Fruit fly (Drosophila melanogaster) whole organism, embryonic: ENCODE results near the gene CtsF.
A peak's percentile ranks its signal among the peaks of the same experiment; 100 is the strongest.

ENCODE experiments used
- CG10267 ChIP-seq: fragments of 200-800 bp; sonication (Bioruptor generic); optimal IDR thresholded peaks from 2 replicates; lab custom pipeline; 2018; ENCODE audit warnings: missing biosample characterization, mild to moderate bottlenecking, missing genetic modification characterization, moderate library complexity
- CG10366 ChIP-seq: fragments of 200-800 bp; sonication (Bioruptor generic); IDR thresholded peaks from 2 replicates; pipeline ENCODE4 v1.3.6; 2022; ENCODE audit warnings: missing biosample characterization, missing genetic modification characterization
- CG10654 ChIP-seq: fragments of 200-800 bp; sonication (Bioruptor generic); optimal IDR thresholded peaks from 2 replicates; lab custom pipeline; 2016; ENCODE audit warnings: missing biosample characterization, missing genetic modification characterization
- CG11723 ChIP-seq: fragments of 200-800 bp; sonication (Bioruptor generic); optimal IDR thresholded peaks from 2 replicates; lab custom pipeline; 2017; ENCODE audit warnings: missing biosample characterization, mild to moderate bottlenecking, missing genetic modification characterization
- CG13424 ChIP-seq: fragments of 200-800 bp; sonication (Bioruptor generic); optimal IDR thresholded peaks from 2 replicates; lab custom pipeline; 2019; ENCODE audit warnings: missing biosample characterization, mild to moderate bottlenecking, missing genetic modification characterization, moderate library complexity
- CG13624 ChIP-seq: fragments of 200-800 bp; sonication (Bioruptor generic); optimal IDR thresholded peaks from 2 replicates; lab custom pipeline; 2016; ENCODE audit warnings: missing biosample characterization, missing genetic modification characterization
- CG16815 ChIP-seq: fragments of 200-800 bp; sonication (Bioruptor generic); optimal IDR thresholded peaks from 3 replicates; lab custom pipeline; 2017; ENCODE audit warnings: missing biosample characterization, mild to moderate bottlenecking, missing genetic modification characterization
- CG18476 ChIP-seq: fragments of 200-800 bp; sonication (Bioruptor generic); optimal IDR thresholded peaks from 2 replicates; lab custom pipeline; 2016; ENCODE audit warnings: missing biosample characterization, mild to moderate bottlenecking, missing genetic modification characterization
- CG2678 ChIP-seq: fragments of 200-800 bp; sonication (Bioruptor generic); optimal IDR thresholded peaks from 3 replicates; lab custom pipeline; 2019; ENCODE audit warnings: missing biosample characterization, mild to moderate bottlenecking, missing genetic modification characterization, moderate library complexity
- CG2889 ChIP-seq: fragments of 200-800 bp; sonication (Bioruptor generic); IDR thresholded peaks from 3 replicates; pipeline ENCODE4 v1.3.6; 2022; ENCODE audit warnings: missing biosample characterization, missing genetic modification characterization
- CG32532 ChIP-seq: fragments of 200-800 bp; sonication (Bioruptor generic); IDR thresholded peaks from 2 replicates; pipeline ENCODE4 v1.3.6; 2022; ENCODE audit warnings: missing biosample characterization, missing genetic modification characterization
- CG32767 ChIP-seq: fragments of 200-800 bp; sonication (Bioruptor generic); IDR thresholded peaks from 2 replicates; pipeline ENCODE4 v1.3.6; 2022; ENCODE audit warnings: missing biosample characterization, missing genetic modification characterization
- CG3726 ChIP-seq: fragments of 200-800 bp; sonication (Bioruptor generic); IDR thresholded peaks from 3 replicates; pipeline ENCODE4, ENCODE4 v1.3.6; 2022; ENCODE audit warnings: missing biosample characterization, missing genetic modification characterization
- CG5180 ChIP-seq: fragments of 200-800 bp; sonication (Bioruptor generic); optimal IDR thresholded peaks from 3 replicates; lab custom pipeline; 2017; ENCODE audit warnings: missing biosample characterization, missing genetic modification characterization, mild to moderate bottlenecking, moderate library complexity, missing genetic modification reagents
- Chrac-16 ChIP-seq: fragments of 200-800 bp; sonication (Bioruptor generic); optimal IDR thresholded peaks from 3 replicates; lab custom pipeline; 2016; ENCODE audit warnings: missing biosample characterization, missing genetic modification characterization
- CoRest ChIP-seq: fragments of 200-800 bp; sonication (Bioruptor generic); optimal IDR thresholded peaks from 3 replicates; lab custom pipeline; 2018; ENCODE audit warnings: missing biosample characterization, mild to moderate bottlenecking, missing genetic modification characterization, moderate library complexity
- D ChIP-seq, 2 experiments: fragments of 200-800 bp in 1 of 2; fragments of >200 bp in 1 of 2; sonication (Bioruptor generic) in 1 of 2; optimal IDR thresholded peaks; 2 replicates in 1 of 2; 3 replicates in 1 of 2; lab custom pipeline; 2017; ENCODE audit warnings: mild to moderate bottlenecking in 1 of 2, missing biosample characterization in 1 of 2, missing genetic modification characterization in 1 of 2, missing genetic modification reagents in 1 of 2
- D19A ChIP-seq: fragments of 200-800 bp; optimal IDR thresholded peaks from 3 replicates; lab custom pipeline; 2019; ENCODE audit warnings: missing biosample characterization, mild to moderate bottlenecking, missing genetic modification characterization, moderate library complexity
- Fer1 ChIP-seq: fragments of 200-800 bp; sonication (Bioruptor generic); optimal IDR thresholded peaks from 2 replicates; lab custom pipeline; 2017; ENCODE audit warnings: missing biosample characterization, mild to moderate bottlenecking, missing genetic modification characterization
- Gsc ChIP-seq: fragments of 200-800 bp; sonication (Bioruptor generic); IDR thresholded peaks from 2 replicates; pipeline ENCODE4 v1.3.6; 2022; ENCODE audit warnings: missing biosample characterization, missing genetic modification characterization
- H2.0 ChIP-seq: fragments of 200-800 bp; sonication (Bioruptor generic); IDR thresholded peaks from 2 replicates; pipeline ENCODE4 v1.3.6; 2022; ENCODE audit warnings: missing biosample characterization, missing genetic modification characterization
- Hmr ChIP-seq: fragments of 200-800 bp; sonication (Bioruptor generic); optimal IDR thresholded peaks from 3 replicates; lab custom pipeline; 2017; ENCODE audit warnings: mild to moderate bottlenecking, missing biosample characterization, missing genetic modification reagents, missing genetic modification characterization
- Hsf ChIP-seq: fragments of 200-800 bp; sonication (Bioruptor generic); optimal IDR thresholded peaks from 3 replicates; lab custom pipeline; 2016; ENCODE audit warnings: missing biosample characterization, missing genetic modification characterization
- Mad ChIP-seq: fragments of 200-800 bp; sonication (Bioruptor generic); optimal IDR thresholded peaks from 2 replicates; lab custom pipeline; 2016; ENCODE audit warnings: missing biosample characterization, missing genetic modification characterization
- Mrtf ChIP-seq: fragments of 200-800 bp; sonication (Bioruptor generic); IDR thresholded peaks from 3 replicates; pipeline ENCODE4 v1.3.6; 2022; ENCODE audit warnings: missing biosample characterization, missing genetic modification characterization
- Myb ChIP-seq: fragments of 200-800 bp; sonication (Bioruptor generic); optimal IDR thresholded peaks from 2 replicates; lab custom pipeline; 2016; ENCODE audit warnings: missing biosample characterization, missing genetic modification characterization
- NC2β ChIP-seq: fragments of 200-800 bp; sonication (Bioruptor generic); optimal IDR thresholded peaks from 2 replicates; lab custom pipeline; 2016; ENCODE audit warnings: missing biosample characterization, missing genetic modification characterization
- Oaz ChIP-seq: fragments of 200-800 bp; sonication (Bioruptor generic); IDR thresholded peaks from 2 replicates; pipeline ENCODE4 v1.3.6; 2022; ENCODE audit warnings: missing biosample characterization, missing genetic modification characterization
- Side ChIP-seq: fragments of 200-800 bp; sonication (Bioruptor generic); optimal IDR thresholded peaks from 2 replicates; lab custom pipeline; 2016; ENCODE audit warnings: missing biosample characterization, missing genetic modification characterization
- Stat92E ChIP-seq, 3 experiments: fragments of >200 bp in 2 of 3; fragments of 200-800 bp in 1 of 3; sonication (Bioruptor generic) in 1 of 3; optimal IDR thresholded peaks; 2 replicates each; lab custom pipeline; 2017 to 2019; ENCODE audit warnings: missing biosample characterization in 3 of 3, missing genetic modification characterization in 3 of 3, mild to moderate bottlenecking in 1 of 3, moderate library complexity in 1 of 3
- dysf ChIP-seq: fragments of 200-800 bp; sonication (Bioruptor generic); IDR thresholded peaks from 3 replicates; pipeline ENCODE4 v1.3.6; 2022; ENCODE audit warnings: missing biosample characterization, missing genetic modification characterization
- emc ChIP-seq: fragments of 200-800 bp; sonication (Bioruptor generic); optimal IDR thresholded peaks from 2 replicates; lab custom pipeline; 2016; ENCODE audit warnings: missing biosample characterization, missing genetic modification characterization
- exex ChIP-seq: fragments of 200-800 bp; sonication (Bioruptor generic); optimal IDR thresholded peaks from 4 replicates; lab custom pipeline; 2018; ENCODE audit warnings: missing biosample characterization, mild to moderate bottlenecking, missing genetic modification characterization, moderate library complexity
- gcm ChIP-seq: fragments of 200-800 bp; sonication (Bioruptor generic); optimal IDR thresholded peaks from 2 replicates; lab custom pipeline; 2019; ENCODE audit warnings: missing biosample characterization, mild to moderate bottlenecking, missing genetic modification characterization, moderate library complexity
- gsb-n ChIP-seq: fragments of 200-800 bp; sonication (Bioruptor generic); optimal IDR thresholded peaks from 3 replicates; lab custom pipeline; 2018; ENCODE audit warnings: missing biosample characterization, mild to moderate bottlenecking, missing genetic modification characterization
- hth ChIP-seq: fragments of >200 bp; optimal IDR thresholded peaks from 2 replicates; lab custom pipeline; 2017; ENCODE audit warnings: inconsistent platforms
- inv ChIP-seq: fragments of 200-800 bp; sonication (Bioruptor generic); IDR thresholded peaks from 2 replicates; pipeline ENCODE4 v1.3.6; 2022; ENCODE audit warnings: missing biosample characterization, missing genetic modification characterization; ENCODE audit not compliant: partially characterized antibody
- jigr1 ChIP-seq: fragments of 200-800 bp; sonication (Bioruptor generic); IDR thresholded peaks from 3 replicates; pipeline ENCODE4 v1.3.6; 2022; ENCODE audit warnings: missing biosample characterization, missing genetic modification characterization
- luna ChIP-seq: fragments of 200-800 bp; sonication (Bioruptor generic); optimal IDR thresholded peaks from 2 replicates; lab custom pipeline; 2016; ENCODE audit warnings: missing biosample characterization, missing genetic modification characterization
- otp ChIP-seq: fragments of 200-800 bp; sonication (Bioruptor generic); IDR thresholded peaks from 3 replicates; pipeline ENCODE4, ENCODE4 v1.3.6; 2022; ENCODE audit warnings: missing biosample characterization, missing genetic modification characterization
- pros ChIP-seq: fragments of 200-800 bp; sonication (Bioruptor generic); optimal IDR thresholded peaks from 3 replicates; lab custom pipeline; 2019; ENCODE audit warnings: missing biosample characterization, mild to moderate bottlenecking, missing genetic modification characterization, moderate library complexity
- pzg ChIP-seq: fragments of 200-800 bp; sonication (Bioruptor generic); optimal IDR thresholded peaks from 3 replicates; lab custom pipeline; 2018; ENCODE audit warnings: missing biosample characterization, mild to moderate bottlenecking, missing genetic modification characterization, moderate library complexity
- row ChIP-seq: fragments of 200-800 bp; sonication (Bioruptor generic); IDR thresholded peaks from 3 replicates; pipeline ENCODE4 v1.3.6; 2022; ENCODE audit warnings: missing biosample characterization, missing genetic modification characterization
- tgo ChIP-seq: fragments of 200-800 bp; sonication (Bioruptor generic); IDR thresholded peaks from 3 replicates; pipeline ENCODE4 v1.3.6; 2022; ENCODE audit warnings: missing biosample characterization, missing genetic modification characterization
- tin ChIP-seq: fragments of 200-800 bp; sonication (Bioruptor generic); optimal IDR thresholded peaks from 3 replicates; lab custom pipeline; 2016; ENCODE audit warnings: missing biosample characterization, missing genetic modification characterization
- tll ChIP-seq, 2 experiments: fragments of 200-800 bp in 1 of 2; fragments of >200 bp in 1 of 2; sonication (Bioruptor generic) in 1 of 2; optimal IDR thresholded peaks; 2 replicates each; lab custom pipeline; 2017 to 2019; ENCODE audit warnings: missing biosample characterization in 2 of 2, missing genetic modification characterization in 2 of 2, mild to moderate bottlenecking in 1 of 2, moderate library complexity in 1 of 2
- tna ChIP-seq: fragments of 200-800 bp; sonication (Bioruptor generic); IDR thresholded peaks from 2 replicates; pipeline ENCODE4 v1.3.6; 2022; ENCODE audit warnings: missing biosample characterization, missing genetic modification characterization; ENCODE audit not compliant: partially characterized antibody
- tx ChIP-seq: fragments of 200-800 bp; sonication (Bioruptor generic); optimal IDR thresholded peaks from 2 replicates; lab custom pipeline; 2016; ENCODE audit warnings: missing biosample characterization, missing genetic modification characterization
- zen ChIP-seq: fragments of 200-800 bp; sonication (Bioruptor generic); optimal IDR thresholded peaks from 3 replicates; lab custom pipeline; 2018; ENCODE audit warnings: missing biosample characterization, mild to moderate bottlenecking, missing genetic modification characterization, moderate library complexity

Gene CtsF

DNA sequence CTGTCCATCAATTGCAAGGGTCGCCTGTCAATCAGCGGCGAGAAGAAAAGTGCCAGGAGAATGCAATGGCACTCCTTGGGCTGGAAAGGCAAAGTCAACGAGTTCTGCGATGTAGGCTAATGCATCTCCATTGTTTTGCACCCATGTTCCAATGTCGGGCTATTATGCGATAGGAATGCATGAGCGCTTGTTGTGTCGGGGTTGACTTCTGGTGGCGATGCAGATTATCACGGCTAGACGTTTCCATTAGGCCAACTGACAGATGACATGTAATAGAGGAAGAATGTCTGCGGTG is 38.8 kb downstream of the CtsF start:
- TF ChIP-seq D (optimal IDR thresholded peaks at IDR 0.05; lab: Kevin White, UChicago): peak; percentile 87
- no peak for TF ChIP-seq D (GFP tag; optimal IDR thresholded peaks at IDR 0.05; lab: Kevin White, UChicago)
- TF ChIP-seq CG10654 (GFP tag; lab: Kevin White, UChicago): no peak
- TF ChIP-seq gcm (GFP tag; lab: Kevin White, UChicago): no peak
- no peak for TF ChIP-seq exex (tag; lab: Kevin White, UChicago)
- no peak for TF ChIP-seq CG13624 (GFP tag; lab: Kevin White, UChicago)
- no peak for TF ChIP-seq Gsc (GFP tag; lab: Robert Waterston, UW)
- TF ChIP-seq CG11723 (GFP tag; lab: Kevin White, UChicago): no peak
- TF ChIP-seq otp: no peak
- TF ChIP-seq Mrtf: no peak
- no peak for TF ChIP-seq Hsf
- TF ChIP-seq CG32532 (GFP tag; lab: Robert Waterston, UW): no peak
- TF ChIP-seq D19A (tag; lab: Kevin White, UChicago): no peak
- TF ChIP-seq gsb-n (tag; lab: Kevin White, UChicago): no peak
- no peak for TF ChIP-seq CG10366 (GFP tag; lab: Robert Waterston, UW)
- TF ChIP-seq NC2β (GFP tag; lab: Kevin White, UChicago): no peak
- no peak for TF ChIP-seq CG5180
- no peak for TF ChIP-seq pzg (GFP tag; lab: Kevin White, UChicago)
- peak; percentile 41 for TF ChIP-seq hth
- TF ChIP-seq CG32767: no peak
- no peak for TF ChIP-seq Side (GFP tag; lab: Kevin White, UChicago)
- no peak for TF ChIP-seq H2.0 (GFP tag; lab: Robert Waterston, UW)
- no peak for TF ChIP-seq emc (GFP tag; lab: Kevin White, UChicago)
- no peak for TF ChIP-seq Hmr (GFP tag; lab: Kevin White, UChicago)
- peak; percentile 11 for TF ChIP-seq zen (tag; lab: Kevin White, UChicago)
- peak in 1 of 2 experiments; percentile 87 for TF ChIP-seq tll (GFP tag; optimal IDR thresholded peaks at IDR 0.05; lab: Kevin White, UChicago)

DNA sequence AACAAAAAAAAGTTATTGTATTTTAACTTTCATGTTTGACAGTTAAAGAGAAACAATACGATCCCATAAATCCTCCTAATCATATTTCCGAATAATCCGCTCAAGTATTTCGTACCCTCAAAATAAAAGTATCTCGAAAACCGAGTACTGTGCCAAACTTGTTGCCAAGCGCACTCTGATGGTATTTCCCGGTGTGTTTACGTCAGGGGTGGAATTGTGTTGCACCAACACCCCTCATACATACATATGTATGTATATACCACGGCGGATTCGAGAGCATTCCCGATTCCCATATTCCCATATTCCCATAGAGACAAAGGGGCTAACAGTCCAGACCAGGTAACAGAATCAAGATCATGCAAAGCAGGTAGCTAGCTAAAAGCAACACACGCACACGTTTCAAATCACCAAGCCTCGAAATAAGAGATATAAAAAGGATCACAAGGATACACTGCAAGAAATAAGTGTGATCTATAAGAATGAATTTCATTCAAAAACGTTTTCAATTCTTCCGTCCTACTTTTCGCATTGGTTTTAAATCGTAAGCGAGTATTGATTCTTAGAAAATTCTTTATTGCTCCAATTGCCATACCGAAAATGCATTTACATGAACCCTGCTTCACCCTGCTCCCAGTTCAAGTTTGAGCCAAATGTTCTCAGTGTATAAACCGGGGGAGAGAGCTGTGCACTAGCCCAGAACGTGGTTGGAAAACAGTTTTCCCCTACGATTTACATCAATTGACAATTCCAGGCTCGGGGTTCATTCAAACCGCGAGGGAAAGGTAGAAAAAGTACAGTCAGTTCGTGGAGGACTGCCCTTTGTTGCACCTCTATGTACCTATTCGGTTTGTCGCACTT is 39.4 kb downstream of the CtsF start:
- TF ChIP-seq inv (no peak), CoRest (peak; percentile 82), Fer1 (no peak), tna (no peak), Stat92E (GFP tag; optimal IDR thresholded peaks at IDR 0.05; lab: Kevin White, UChicago) (peak in 1 of 3 experiments; percentile 92), CG3726 (GFP tag; lab: Robert Waterston, UW) (no peak), Mad (GFP tag; lab: Kevin White, UChicago) (peak; percentile 75), tin (GFP tag; lab: Kevin White, UChicago) (peak; percentile 81), row (GFP tag; lab: Robert Waterston, UW) (peak; percentile 87), CG18476 (GFP tag; lab: Kevin White, UChicago) (peak; percentile 61), CG13424 (peak; percentile 69), CG16815 (GFP tag; lab: Kevin White, UChicago) (peak; percentile 90), CG2889 (GFP tag; lab: Robert Waterston, UW) (no peak), dysf (GFP tag; lab: Robert Waterston, UW) (peak; percentile 41; the same call in 1 of the 3 replicates), CG32767 (peak; percentile 32; the same call in 1 of the 2 replicates), CG2678 (peak; percentile 71), Myb (peak; percentile 50), tgo (GFP tag; lab: Robert Waterston, UW) (peak; percentile 32; the same call in 1 of the 3 replicates), pros (GFP tag; lab: Kevin White, UChicago) (peak; percentile 94), jigr1 (GFP tag; lab: Robert Waterston, UW) (no peak), tx (GFP tag; lab: Kevin White, UChicago) (peak; percentile 60), Chrac-16 (GFP tag; lab: Kevin White, UChicago) (peak; percentile 84), CG10267 (peak; percentile 87), Oaz (GFP tag; lab: Robert Waterston, UW) (no peak), luna (GFP tag; lab: Kevin White, UChicago) (no peak)
